Fruit fly (Drosophila melanogaster) whole organism, embryonic: Measurements from ENCODE around the gene gce.
A peak's percentile ranks its signal among the peaks of the same experiment; 100 is the strongest.

Experiments
- CG10543 ChIP-seq: fragments of 200-800 bp; sonication (Bioruptor generic); optimal IDR thresholded peaks from 3 replicates; lab custom pipeline; 2017; ENCODE audit warnings: missing biosample characterization, mild to moderate bottlenecking, missing genetic modification characterization, moderate library complexity
- CG11247 ChIP-seq: fragments of 200-800 bp; sonication (Bioruptor generic); IDR thresholded peaks from 2 replicates; pipeline ENCODE4 v1.3.6; 2022; ENCODE audit warnings: missing biosample characterization, missing genetic modification characterization
- CG11504 ChIP-seq: fragments of 200-800 bp; sonication (Bioruptor generic); optimal IDR thresholded peaks from 3 replicates; lab custom pipeline; 2019; ENCODE audit warnings: missing biosample characterization, mild to moderate bottlenecking, missing genetic modification characterization, moderate library complexity
- CG11560 ChIP-seq: fragments of 200-800 bp; sonication (Bioruptor generic); IDR thresholded peaks from 3 replicates; pipeline ENCODE4 v1.3.6; 2022; ENCODE audit warnings: missing biosample characterization, missing genetic modification characterization
- CG12071 ChIP-seq: fragments of 200-800 bp; sonication (Bioruptor generic); optimal IDR thresholded peaks from 3 replicates; lab custom pipeline; 2018; ENCODE audit warnings: missing biosample characterization, mild to moderate bottlenecking, missing genetic modification characterization
- CG12769 ChIP-seq: fragments of 200-800 bp; sonication (Bioruptor generic); optimal IDR thresholded peaks from 2 replicates; lab custom pipeline; 2019; ENCODE audit warnings: missing biosample characterization, mild to moderate bottlenecking, missing genetic modification characterization, moderate library complexity
- CG12942 ChIP-seq: fragments of 200-800 bp; sonication (Bioruptor generic); optimal IDR thresholded peaks from 3 replicates; lab custom pipeline; 2016; ENCODE audit warnings: missing biosample characterization, missing genetic modification characterization
- CG13287 ChIP-seq: fragments of 200-800 bp; sonication (Bioruptor generic); IDR thresholded peaks from 2 replicates; pipeline ENCODE4 v1.3.6; 2022; ENCODE audit warnings: missing biosample characterization, missing genetic modification characterization; ENCODE audit not compliant: partially characterized antibody
- CG13424 ChIP-seq: fragments of 200-800 bp; sonication (Bioruptor generic); optimal IDR thresholded peaks from 2 replicates; lab custom pipeline; 2019; ENCODE audit warnings: missing biosample characterization, mild to moderate bottlenecking, missing genetic modification characterization, moderate library complexity
- CG14014 ChIP-seq: fragments of 200-800 bp; sonication (Bioruptor generic); IDR thresholded peaks from 2 replicates; pipeline ENCODE4 v1.3.6; 2022; ENCODE audit warnings: missing biosample characterization, missing genetic modification characterization
- CG1529 ChIP-seq: fragments of 200-800 bp; sonication (Bioruptor generic); optimal IDR thresholded peaks from 3 replicates; lab custom pipeline; 2018; ENCODE audit warnings: missing biosample characterization, missing genetic modification characterization
- CG15514 ChIP-seq: fragments of 200-800 bp; sonication (Bioruptor generic); optimal IDR thresholded peaks from 3 replicates; lab custom pipeline; 2017; ENCODE audit warnings: missing biosample characterization, missing genetic modification characterization, mild to moderate bottlenecking, moderate library complexity, missing genetic modification reagents
- CG1603 ChIP-seq: fragments of 200-800 bp; sonication (Bioruptor generic); optimal IDR thresholded peaks from 2 replicates; lab custom pipeline; 2019; ENCODE audit warnings: missing biosample characterization, mild to moderate bottlenecking, missing genetic modification characterization, moderate library complexity
- CG17568 ChIP-seq: fragments of 200-800 bp; sonication (Bioruptor generic); optimal IDR thresholded peaks from 2 replicates; lab custom pipeline; 2018; ENCODE audit warnings: missing biosample characterization, mild to moderate bottlenecking, missing genetic modification characterization, moderate library complexity
- CG17829 ChIP-seq: fragments of 200-800 bp; optimal IDR thresholded peaks from 2 replicates; lab custom pipeline; 2019; ENCODE audit warnings: missing biosample characterization, mild to moderate bottlenecking, missing genetic modification characterization, moderate library complexity
- CG17912 ChIP-seq: fragments of 200-800 bp; sonication (Bioruptor generic); optimal IDR thresholded peaks from 2 replicates; lab custom pipeline; 2018; ENCODE audit warnings: missing biosample characterization, mild to moderate bottlenecking, missing genetic modification characterization
- CG3065 ChIP-seq: fragments of 200-800 bp; sonication (Bioruptor generic); optimal IDR thresholded peaks from 2 replicates; lab custom pipeline; 2016; ENCODE audit warnings: missing biosample characterization, missing genetic modification characterization
- CG3726 ChIP-seq: fragments of 200-800 bp; sonication (Bioruptor generic); IDR thresholded peaks from 3 replicates; pipeline ENCODE4, ENCODE4 v1.3.6; 2022; ENCODE audit warnings: missing biosample characterization, missing genetic modification characterization
- CG7357 ChIP-seq: fragments of 200-800 bp; sonication (Bioruptor generic); IDR thresholded peaks from 3 replicates; pipeline ENCODE4 v1.3.6; 2022; ENCODE audit warnings: missing biosample characterization, missing genetic modification characterization
- CG7839 ChIP-seq: fragments of 200-800 bp; sonication (Bioruptor generic); optimal IDR thresholded peaks from 3 replicates; lab custom pipeline; 2018; ENCODE audit warnings: missing biosample characterization, mild to moderate bottlenecking, missing genetic modification characterization, moderate library complexity
- CG7987 ChIP-seq: fragments of 200-800 bp; sonication (Bioruptor generic); optimal IDR thresholded peaks from 2 replicates; lab custom pipeline; 2018; ENCODE audit warnings: missing biosample characterization, mild to moderate bottlenecking, missing genetic modification characterization, moderate library complexity
- CG8765 ChIP-seq: fragments of 200-800 bp; sonication (Bioruptor generic); IDR thresholded peaks from 2 replicates; pipeline ENCODE4 v1.3.6; 2022; ENCODE audit warnings: missing biosample characterization, missing genetic modification characterization
- CG8944 ChIP-seq: fragments of 200-800 bp; sonication (Bioruptor generic); optimal IDR thresholded peaks from 3 replicates; lab custom pipeline; 2016; ENCODE audit warnings: missing biosample characterization, missing genetic modification characterization
- CG9797 ChIP-seq: fragments of 200-800 bp; sonication (Bioruptor generic); optimal IDR thresholded peaks from 3 replicates; lab custom pipeline; 2018; ENCODE audit warnings: missing biosample characterization, mild to moderate bottlenecking, missing genetic modification characterization
- CrebB ChIP-seq: fragments of 200-800 bp; sonication (Bioruptor generic); optimal IDR thresholded peaks from 3 replicates; lab custom pipeline; 2018; ENCODE audit warnings: missing biosample characterization, mild to moderate bottlenecking, missing genetic modification characterization
- Dad ChIP-seq: fragments of 200-800 bp; sonication (Bioruptor generic); optimal IDR thresholded peaks from 3 replicates; lab custom pipeline; 2016; ENCODE audit warnings: missing biosample characterization, missing genetic modification characterization
- Ets65A ChIP-seq: fragments of 200-800 bp; sonication (Bioruptor generic); peaks from one replicate; lab custom pipeline; 2016; ENCODE audit warnings: missing biosample characterization, missing genetic modification characterization
- Fer2 ChIP-seq: fragments of 200-800 bp; sonication (Bioruptor generic); optimal IDR thresholded peaks from 2 replicates; lab custom pipeline; 2018; ENCODE audit warnings: missing biosample characterization, mild to moderate bottlenecking, missing genetic modification characterization, moderate library complexity
- Jarid2 ChIP-seq: fragments of 200-800 bp; sonication (Bioruptor generic); optimal IDR thresholded peaks from 3 replicates; lab custom pipeline; 2017; ENCODE audit warnings: mild to moderate bottlenecking, missing biosample characterization, missing genetic modification reagents, missing genetic modification characterization
- Kr ChIP-seq: fragments of 200-800 bp; sonication (Bioruptor generic); optimal IDR thresholded peaks from 2 replicates; lab custom pipeline; 2017; ENCODE audit warnings: missing biosample characterization, mild to moderate bottlenecking, missing genetic modification characterization
- MESR4 ChIP-seq: fragments of 200-800 bp; sonication (Bioruptor generic); optimal IDR thresholded peaks from 2 replicates; lab custom pipeline; 2018; ENCODE audit warnings: missing biosample characterization, mild to moderate bottlenecking, missing genetic modification characterization, moderate library complexity
- Nf-YC ChIP-seq: fragments of 200-800 bp; optimal IDR thresholded peaks from 3 replicates; lab custom pipeline; 2019; ENCODE audit warnings: missing biosample characterization, mild to moderate bottlenecking, missing genetic modification characterization, moderate library complexity
- Ravus ChIP-seq: fragments of 200-800 bp; sonication (Bioruptor generic); IDR thresholded peaks from 2 replicates; pipeline ENCODE4 v1.3.6; 2022; ENCODE audit warnings: missing biosample characterization, missing genetic modification characterization
- Vsx1 ChIP-seq: fragments of 200-800 bp; sonication (Bioruptor generic); optimal IDR thresholded peaks from 2 replicates; lab custom pipeline; 2017; ENCODE audit warnings: missing biosample characterization, mild to moderate bottlenecking, missing genetic modification characterization, missing genetic modification reagents
- br ChIP-seq: fragments of >200 bp; optimal IDR thresholded peaks from 2 replicates; lab custom pipeline; 2017
- caup ChIP-seq: fragments of 200-800 bp; sonication (Bioruptor generic); optimal IDR thresholded peaks from 3 replicates; lab custom pipeline; 2017; ENCODE audit warnings: missing biosample characterization, mild to moderate bottlenecking, missing genetic modification characterization, moderate library complexity; ENCODE audit not compliant: severe bottlenecking
- chif ChIP-seq, 2 experiments: fragments of 200-800 bp; sonication (Bioruptor generic); optimal IDR thresholded peaks; 3 replicates each; lab custom pipeline; 2016; ENCODE audit warnings: missing biosample characterization in 2 of 2, missing genetic modification characterization in 2 of 2
- fd3F ChIP-seq: fragments of 200-800 bp; sonication (Bioruptor generic); optimal IDR thresholded peaks from 2 replicates; lab custom pipeline; 2018; ENCODE audit warnings: missing biosample characterization, mild to moderate bottlenecking, missing genetic modification characterization, moderate library complexity
- h ChIP-seq: fragments of >200 bp; optimal IDR thresholded peaks from 2 replicates; lab custom pipeline; 2017
- hbn ChIP-seq: fragments of 200-800 bp; sonication (Bioruptor generic); IDR thresholded peaks from 2 replicates; pipeline ENCODE4 v1.3.6; 2022; ENCODE audit warnings: missing biosample characterization, missing genetic modification characterization; ENCODE audit not compliant: partially characterized antibody
- kah ChIP-seq: fragments of 200-800 bp; sonication (Bioruptor generic); optimal IDR thresholded peaks from 2 replicates; lab custom pipeline; 2018; ENCODE audit warnings: missing biosample characterization, mild to moderate bottlenecking, missing genetic modification characterization
- lola ChIP-seq, 3 experiments: fragments of >200 bp in 2 of 3; fragments of 200-800 bp in 1 of 3; sonication (Bioruptor generic) in 1 of 3; optimal IDR thresholded peaks; 2 replicates each; lab custom pipeline; 2017 to 2019; ENCODE audit warnings: missing biosample characterization in 3 of 3, missing genetic modification characterization in 3 of 3, mild to moderate bottlenecking in 1 of 3, moderate library complexity in 1 of 3
- luna ChIP-seq: fragments of 200-800 bp; sonication (Bioruptor generic); optimal IDR thresholded peaks from 2 replicates; lab custom pipeline; 2016; ENCODE audit warnings: missing biosample characterization, missing genetic modification characterization
- nmo ChIP-seq: fragments of 200-800 bp; sonication (Bioruptor generic); optimal IDR thresholded peaks from 2 replicates; lab custom pipeline; 2018; ENCODE audit warnings: missing biosample characterization, mild to moderate bottlenecking, missing genetic modification characterization, moderate library complexity
- row ChIP-seq: fragments of 200-800 bp; sonication (Bioruptor generic); IDR thresholded peaks from 3 replicates; pipeline ENCODE4 v1.3.6; 2022; ENCODE audit warnings: missing biosample characterization, missing genetic modification characterization
- sc ChIP-seq, 3 experiments: fragments of >200 bp in 2 of 3; fragments of 200-800 bp in 1 of 3; sonication (Bioruptor generic) in 1 of 3; optimal IDR thresholded peaks; 2 replicates in 2 of 3; 3 replicates in 1 of 3; lab custom pipeline; 2017; ENCODE audit warnings: mild to moderate bottlenecking in 1 of 3, missing biosample characterization in 1 of 3, missing genetic modification characterization in 1 of 3, missing genetic modification reagents in 1 of 3
- sisA ChIP-seq: fragments of 200-800 bp; sonication (Bioruptor generic); IDR thresholded peaks from 2 replicates; pipeline ENCODE4 v1.3.6; 2022; ENCODE audit warnings: missing biosample characterization, missing genetic modification characterization
- slbo ChIP-seq: fragments of 200-800 bp; sonication (Bioruptor generic); IDR thresholded peaks from 2 replicates; pipeline ENCODE4 v1.3.6; 2022; ENCODE audit warnings: missing biosample characterization, missing genetic modification characterization
- zf30C ChIP-seq: fragments of 200-800 bp; sonication (Bioruptor generic); optimal IDR thresholded peaks from 3 replicates; lab custom pipeline; 2018; ENCODE audit warnings: missing biosample characterization, mild to moderate bottlenecking, missing genetic modification characterization

gce gene

dm6 chrX:15323302-15323880 is 25.8 kb downstream of the gce start:
- TF ChIP-seq Fer2 (tag; lab: Kevin White, UChicago) (peak; percentile 29), nmo (GFP tag; lab: Kevin White, UChicago) (peak; percentile 63), Vsx1 (GFP tag; lab: Kevin White, UChicago) (peak; percentile 59), CrebB (tag; lab: Kevin White, UChicago) (peak; percentile 74), caup (GFP tag; lab: Kevin White, UChicago) (peak; percentile 89), Dad (GFP tag; lab: Kevin White, UChicago) (peak; percentile 84), lola (GFP tag; optimal IDR thresholded peaks at IDR 0.05; lab: Kevin White, UChicago) (peak in 1 of 3 experiments; percentile 18), slbo (GFP tag; lab: Robert Waterston, UW) (peak; percentile 97), fd3F (GFP tag; lab: Kevin White, UChicago) (peak; percentile 47), CG8765 (GFP tag; lab: Robert Waterston, UW) (peak; percentile 72), CG9797 (GFP tag; lab: Kevin White, UChicago) (peak; percentile 15), CG3726 (peak; percentile 69; the same call in 2 of the 3 replicates), CG12942 (GFP tag; lab: Kevin White, UChicago) (peak; percentile 79), CG12071 (GFP tag; lab: Kevin White, UChicago) (peak; percentile 85), CG17829 (tag; lab: Kevin White, UChicago) (peak; percentile 67), CG11247 (peak; percentile 91), CG17568 (no peak), CG12769 (tag; lab: Kevin White, UChicago) (peak; percentile 97), Nf-YC (tag; lab: Kevin White, UChicago) (peak; percentile 68), Ets65A (GFP tag; lab: Kevin White, UChicago) (peak; percentile 98), CG7357 (GFP tag; lab: Robert Waterston, UW) (peak; percentile 66), CG1529 (GFP tag; lab: Kevin White, UChicago) (peak; percentile 54), br (lab: Kevin White, UChicago) (no peak), CG7839 (tag; lab: Kevin White, UChicago) (peak; percentile 77), CG8944 (GFP tag; lab: Kevin White, UChicago) (peak; percentile 89), CG17912 (GFP tag; lab: Kevin White, UChicago) (peak; percentile 83), CG7987 (GFP tag; lab: Kevin White, UChicago) (peak; percentile 95), MESR4 (GFP tag; lab: Kevin White, UChicago) (peak; percentile 91), luna (GFP tag; lab: Kevin White, UChicago) (peak; percentile 50), Ravus (GFP tag; lab: Robert Waterston, UW) (peak; percentile 49), chif (GFP tag; optimal IDR thresholded peaks at IDR 0.05; lab: Kevin White, UChicago) (peak; percentile 78 to 83), kah (GFP tag; lab: Kevin White, UChicago) (peak; percentile 76), CG11504 (peak; percentile 83), hbn (GFP tag; lab: Robert Waterston, UW) (no peak), CG3065 (GFP tag; lab: Kevin White, UChicago) (peak; percentile 36), CG15514 (GFP tag; lab: Kevin White, UChicago) (peak; percentile 90), CG13424 (tag; lab: Kevin White, UChicago) (peak; percentile 65), sisA (GFP tag; lab: Robert Waterston, UW) (peak; percentile 95), CG13287 (GFP tag; lab: Robert Waterston, UW) (peak; percentile 65), CG14014 (peak; percentile 91), Jarid2 (GFP tag; lab: Kevin White, UChicago) (no peak), CG1603 (tag; lab: Kevin White, UChicago) (peak; percentile 85), CG11560 (peak; percentile 76; the same call in 2 of the 3 replicates), row (GFP tag; lab: Robert Waterston, UW) (peak; percentile 99), sc (optimal IDR thresholded peaks at IDR 0.05; lab: Kevin White, UChicago) (no peak), sc (GFP tag; optimal IDR thresholded peaks at IDR 0.05; lab: Kevin White, UChicago) (peak; percentile 32), CG10543 (GFP tag; lab: Kevin White, UChicago) (peak; percentile 97), Kr (GFP tag; lab: Kevin White, UChicago) (no peak), h (lab: Kevin White, UChicago) (no peak), zf30C (no peak)
